Fruit fly (Drosophila melanogaster): Measurements from ENCODE around the gene X11Lbeta.

The X11Lbeta gene

DNA sequence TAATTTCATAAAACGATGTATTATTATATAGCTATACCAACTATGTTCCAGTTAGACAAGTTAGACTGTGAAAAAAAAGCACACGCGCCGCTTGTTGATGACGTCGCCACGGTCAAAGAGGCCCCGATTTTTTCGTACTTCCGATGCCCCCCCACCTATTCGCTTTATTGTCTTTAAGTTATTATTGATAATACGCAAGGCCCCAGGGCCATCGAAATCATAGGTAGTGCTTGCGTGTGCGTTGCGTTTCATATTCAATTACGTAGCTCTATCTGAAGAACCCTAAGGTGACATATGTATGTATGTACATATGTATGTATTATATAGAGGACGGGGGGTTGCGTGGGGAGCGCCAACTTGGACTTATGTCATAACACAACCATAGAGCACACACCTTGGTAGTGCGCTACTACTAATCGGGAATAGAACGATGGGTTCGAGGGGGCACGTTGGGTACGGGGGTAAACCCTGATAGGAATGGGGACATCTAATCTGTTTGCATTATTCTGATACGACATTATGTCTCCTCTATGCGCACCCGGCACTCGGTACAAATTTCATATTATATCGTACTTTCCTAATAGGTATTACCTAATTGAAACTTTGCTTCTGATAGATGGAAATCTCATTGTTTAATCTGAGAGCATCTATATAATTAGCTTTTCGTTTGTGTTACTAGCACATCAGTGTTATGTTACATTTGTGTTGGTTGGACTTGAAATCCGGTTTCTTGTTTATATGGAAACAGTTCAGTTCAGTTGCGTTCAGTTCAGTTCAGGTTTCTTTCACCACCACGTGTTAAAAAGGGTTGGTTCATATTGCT, 112.3 kb downstream of the X11Lbeta start (continued):
- TF ChIP-seq jing (GFP tag; optimal IDR thresholded peaks at IDR 0.05) (no peak), CG12769 (tag; optimal IDR thresholded peaks at IDR 0.05) (peak; percentile 69), ken (GFP tag; IDR thresholded peaks at IDR 0.05) (no peak), insv (GFP tag; optimal IDR thresholded peaks at IDR 0.05) (no peak), CHES-1-like (GFP tag; optimal IDR thresholded peaks at IDR 0.05) (no peak), Atf3 (GFP tag; optimal IDR thresholded peaks at IDR 0.05) (no peak), CG1792 (GFP tag; optimal IDR thresholded peaks at IDR 0.05) (no peak), Hsf (GFP tag; optimal IDR thresholded peaks at IDR 0.05) (no peak), CG17328 (GFP tag; IDR thresholded peaks at IDR 0.05) (no peak), Optix (GFP tag; IDR thresholded peaks at IDR 0.05) (no peak), CG3163 (GFP tag; optimal IDR thresholded peaks at IDR 0.05) (no peak), CG9437 (GFP tag; optimal IDR thresholded peaks at IDR 0.05) (peak; percentile 72), CG31441 (GFP tag; IDR thresholded peaks at IDR 0.05) (no peak), zf30C (GFP tag; optimal IDR thresholded peaks at IDR 0.05) (no peak), chinmo (GFP tag; IDR thresholded peaks at IDR 0.05; ENCODE audit: partially characterized antibody) (peak; percentile 58; the same call in 1 of the 4 replicates), CG12104 (GFP tag; optimal IDR thresholded peaks at IDR 0.05) (no peak), CG13894 (tag; optimal IDR thresholded peaks at IDR 0.05) (peak; percentile 27), dati (GFP tag; IDR thresholded peaks at IDR 0.05) (no peak), gcm2 (GFP tag; optimal IDR thresholded peaks at IDR 0.05) (no peak), CG14860 (GFP tag; IDR thresholded peaks at IDR 0.05; ENCODE audit: partially characterized antibody) (no peak), CG10565 (GFP tag; optimal IDR thresholded peaks at IDR 0.05) (no peak), lbe (GFP tag; optimal IDR thresholded peaks at IDR 0.05) (no peak), disco-r (GFP tag; optimal IDR thresholded peaks at IDR 0.05) (no peak), Abd-B (GFP tag; optimal IDR thresholded peaks at IDR 0.05) (no peak), Side (GFP tag; optimal IDR thresholded peaks at IDR 0.05) (no peak), sens (GFP tag) (no peak), fd64A (GFP tag; optimal IDR thresholded peaks at IDR 0.05) (no peak)

DNA sequence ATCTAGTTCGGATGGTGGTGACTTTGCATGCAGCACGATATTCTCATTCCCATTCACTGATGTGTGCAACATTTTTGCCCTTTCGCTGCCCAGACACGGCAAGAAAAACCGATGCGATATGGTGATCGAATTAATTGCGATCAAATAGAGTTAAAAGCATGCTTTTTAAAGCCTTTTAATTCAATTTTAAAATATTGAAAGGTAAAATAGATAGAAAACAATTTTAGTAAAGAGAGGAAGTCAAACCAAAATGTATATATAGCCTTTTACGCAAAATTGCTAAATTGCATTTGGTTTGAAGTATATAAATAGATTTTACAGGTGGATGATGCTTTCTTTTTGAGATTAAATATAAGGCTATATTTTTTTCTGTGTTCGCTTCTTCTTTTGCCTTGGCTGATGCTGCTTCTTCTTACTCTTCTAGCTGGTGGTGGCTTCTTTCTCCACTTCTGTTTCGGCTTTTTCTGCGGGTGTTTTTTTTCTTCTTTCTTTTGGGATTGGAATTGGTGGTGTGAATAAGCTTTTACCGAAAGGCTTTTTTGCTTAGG, 113.5 kb downstream of the X11Lbeta start:
- TF ChIP-seq lmd (GFP tag; IDR thresholded peaks at IDR 0.05) (no peak), Fer3 (tag; optimal IDR thresholded peaks at IDR 0.05) (no peak), CG31441 (GFP tag; IDR thresholded peaks at IDR 0.05) (peak; percentile 48), Atf3 (GFP tag; optimal IDR thresholded peaks at IDR 0.05) (no peak), gem (tag; optimal IDR thresholded peaks at IDR 0.05) (peak; percentile 22), Lpt (GFP tag; optimal IDR thresholded peaks at IDR 0.05) (no peak), CG1603 (tag; optimal IDR thresholded peaks at IDR 0.05) (no peak), sc (optimal IDR thresholded peaks at IDR 0.05) (no peak), sc (GFP tag; optimal IDR thresholded peaks at IDR 0.05) (no peak), rib (GFP tag; IDR thresholded peaks at IDR 0.05) (no peak), eyg (GFP tag; optimal IDR thresholded peaks at IDR 0.05) (no peak), phol (tag; optimal IDR thresholded peaks at IDR 0.05) (peak; percentile 27), Trl (optimal IDR thresholded peaks at IDR 0.05) (no peak), Trl (GFP tag; optimal IDR thresholded peaks at IDR 0.05) (no peak), Nf-YC (tag; optimal IDR thresholded peaks at IDR 0.05) (no peak), CG32772 (GFP tag; IDR thresholded peaks at IDR 0.05) (no peak), luna (GFP tag; optimal IDR thresholded peaks at IDR 0.05) (no peak), CG7839 (tag; optimal IDR thresholded peaks at IDR 0.05) (peak; percentile 65), bsh (GFP tag; optimal IDR thresholded peaks at IDR 0.05) (peak in 1 of 2 experiments; percentile 22), lab (GFP tag; optimal IDR thresholded peaks at IDR 0.05) (no peak), ap (GFP tag; IDR thresholded peaks at IDR 0.05) (no peak), CG11723 (GFP tag; optimal IDR thresholded peaks at IDR 0.05) (no peak), CG10959 (GFP tag; IDR thresholded peaks at IDR 0.05) (no peak), scrt (GFP tag; optimal IDR thresholded peaks at IDR 0.05) (no peak), dimm (GFP tag; IDR thresholded peaks at IDR 0.05) (no peak), dm (GFP tag; optimal IDR thresholded peaks at IDR 0.05) (no peak)
